Fruit fly (Drosophila melanogaster) whole organism, embryonic: ENCODE data around the gene Oatp26F.

Experiments used
- Abd-B ChIP-seq: fragments of 200-800 bp; sonication (Bioruptor generic); optimal IDR thresholded peaks from 2 replicates; lab custom pipeline; 2018; ENCODE audit warnings: missing biosample characterization, mild to moderate bottlenecking, missing genetic modification characterization, moderate library complexity
- CG10147 ChIP-seq: fragments of 200-800 bp; sonication (Bioruptor generic); optimal IDR thresholded peaks from 2 replicates; lab custom pipeline; 2019; ENCODE audit warnings: missing biosample characterization, mild to moderate bottlenecking, missing genetic modification characterization, moderate library complexity
- CG10565 ChIP-seq: fragments of 200-800 bp; sonication (Bioruptor generic); optimal IDR thresholded peaks from 3 replicates; lab custom pipeline; 2016; ENCODE audit warnings: missing biosample characterization, mild to moderate bottlenecking, missing genetic modification characterization
- CG16813 ChIP-seq: fragments of 200-800 bp; sonication (Bioruptor generic); IDR thresholded peaks from 3 replicates; pipeline ENCODE4 v1.3.6; 2022; ENCODE audit warnings: missing biosample characterization, missing genetic modification characterization; ENCODE audit not compliant: partially characterized antibody
- CG17612 ChIP-seq: fragments of 200-800 bp; sonication (Bioruptor generic); IDR thresholded peaks from 2 replicates; pipeline ENCODE4 v1.3.6; 2022; ENCODE audit warnings: missing biosample characterization, missing genetic modification characterization
- CG17829 ChIP-seq: fragments of 200-800 bp; optimal IDR thresholded peaks from 2 replicates; lab custom pipeline; 2019; ENCODE audit warnings: missing biosample characterization, mild to moderate bottlenecking, missing genetic modification characterization, moderate library complexity
- CG17912 ChIP-seq: fragments of 200-800 bp; sonication (Bioruptor generic); optimal IDR thresholded peaks from 2 replicates; lab custom pipeline; 2018; ENCODE audit warnings: missing biosample characterization, mild to moderate bottlenecking, missing genetic modification characterization
- CG18262 ChIP-seq: fragments of 200-800 bp; optimal IDR thresholded peaks from 3 replicates; lab custom pipeline; 2019; ENCODE audit warnings: missing biosample characterization, mild to moderate bottlenecking, missing genetic modification characterization, moderate library complexity
- CG31365 ChIP-seq: fragments of 200-800 bp; sonication (Bioruptor generic); optimal IDR thresholded peaks from 2 replicates; lab custom pipeline; 2018; ENCODE audit warnings: missing biosample characterization, mild to moderate bottlenecking, missing genetic modification characterization
- CG3407 ChIP-seq: fragments of 200-800 bp; sonication (Bioruptor generic); optimal IDR thresholded peaks from 2 replicates; lab custom pipeline; 2018; ENCODE audit warnings: missing biosample characterization, mild to moderate bottlenecking, missing genetic modification characterization
- CG4360 ChIP-seq: fragments of 200-800 bp; sonication (Bioruptor generic); IDR thresholded peaks from 2 replicates; pipeline ENCODE4 v1.3.6; 2022; ENCODE audit warnings: missing biosample characterization, missing genetic modification characterization
- CG6254 ChIP-seq: fragments of 200-800 bp; sonication (Bioruptor generic); optimal IDR thresholded peaks from 3 replicates; lab custom pipeline; 2017; ENCODE audit warnings: mild to moderate bottlenecking, missing biosample characterization, missing genetic modification reagents, missing genetic modification characterization
- CG6272 ChIP-seq: fragments of 200-800 bp; sonication (Bioruptor generic); IDR thresholded peaks from 2 replicates; pipeline ENCODE4 v1.3.6; 2022; ENCODE audit warnings: missing biosample characterization, missing genetic modification characterization
- CG6683 ChIP-seq: fragments of 200-800 bp; sonication (Bioruptor generic); optimal IDR thresholded peaks from 2 replicates; lab custom pipeline; 2017; ENCODE audit warnings: missing biosample characterization, mild to moderate bottlenecking, missing genetic modification characterization, missing genetic modification reagents
- CG6765 ChIP-seq: fragments of 200-800 bp; sonication (Bioruptor generic); optimal IDR thresholded peaks from 3 replicates; lab custom pipeline; 2017; ENCODE audit warnings: missing biosample characterization, mild to moderate bottlenecking, missing genetic modification characterization
- CG6813 ChIP-seq: fragments of 200-800 bp; sonication (Bioruptor generic); optimal IDR thresholded peaks from 2 replicates; lab custom pipeline; 2017; ENCODE audit warnings: missing biosample characterization, missing genetic modification characterization, mild to moderate bottlenecking, moderate library complexity, missing genetic modification reagents
- CG8478 ChIP-seq: fragments of >200 bp; optimal IDR thresholded peaks from 2 replicates; lab custom pipeline; 2018
- CG9437 ChIP-seq: fragments of 200-800 bp; sonication (Bioruptor generic); optimal IDR thresholded peaks from 2 replicates; lab custom pipeline; 2018; ENCODE audit warnings: missing biosample characterization, mild to moderate bottlenecking, missing genetic modification characterization
- CG9797 ChIP-seq: fragments of 200-800 bp; sonication (Bioruptor generic); optimal IDR thresholded peaks from 3 replicates; lab custom pipeline; 2018; ENCODE audit warnings: missing biosample characterization, mild to moderate bottlenecking, missing genetic modification characterization
- CHES-1-like ChIP-seq: fragments of 200-800 bp; sonication (Bioruptor generic); optimal IDR thresholded peaks from 2 replicates; lab custom pipeline; 2016; ENCODE audit warnings: missing biosample characterization, missing genetic modification characterization
- D ChIP-seq, 2 experiments: fragments of 200-800 bp in 1 of 2; fragments of >200 bp in 1 of 2; sonication (Bioruptor generic) in 1 of 2; optimal IDR thresholded peaks; 2 replicates in 1 of 2; 3 replicates in 1 of 2; lab custom pipeline; 2017; ENCODE audit warnings: mild to moderate bottlenecking in 1 of 2, missing biosample characterization in 1 of 2, missing genetic modification characterization in 1 of 2, missing genetic modification reagents in 1 of 2
- Deaf1 ChIP-seq: fragments of 200-800 bp; optimal IDR thresholded peaks from 3 replicates; lab custom pipeline; 2019; ENCODE audit warnings: missing biosample characterization, mild to moderate bottlenecking, missing genetic modification characterization, moderate library complexity
- Doc2 ChIP-seq: fragments of 200-800 bp; sonication (Bioruptor generic); IDR thresholded peaks from 2 replicates; pipeline ENCODE4 v1.3.6; 2022; ENCODE audit warnings: missing biosample characterization, missing genetic modification characterization
- Kr ChIP-seq: fragments of 200-800 bp; sonication (Bioruptor generic); optimal IDR thresholded peaks from 2 replicates; lab custom pipeline; 2017; ENCODE audit warnings: missing biosample characterization, mild to moderate bottlenecking, missing genetic modification characterization
- MESR4 ChIP-seq: fragments of 200-800 bp; sonication (Bioruptor generic); optimal IDR thresholded peaks from 2 replicates; lab custom pipeline; 2018; ENCODE audit warnings: missing biosample characterization, mild to moderate bottlenecking, missing genetic modification characterization, moderate library complexity
- NK7.1 ChIP-seq: fragments of 200-800 bp; sonication (Bioruptor generic); optimal IDR thresholded peaks from 3 replicates; lab custom pipeline; 2016; ENCODE audit warnings: missing biosample characterization, missing genetic modification characterization
- Nf-YB ChIP-seq: fragments of 200-800 bp; sonication (Bioruptor generic); optimal IDR thresholded peaks from 3 replicates; lab custom pipeline; 2019; ENCODE audit warnings: missing biosample characterization, mild to moderate bottlenecking, missing genetic modification characterization, moderate library complexity
- Ravus ChIP-seq: fragments of 200-800 bp; sonication (Bioruptor generic); IDR thresholded peaks from 2 replicates; pipeline ENCODE4 v1.3.6; 2022; ENCODE audit warnings: missing biosample characterization, missing genetic modification characterization
- Vsx1 ChIP-seq: fragments of 200-800 bp; sonication (Bioruptor generic); optimal IDR thresholded peaks from 2 replicates; lab custom pipeline; 2017; ENCODE audit warnings: missing biosample characterization, mild to moderate bottlenecking, missing genetic modification characterization, missing genetic modification reagents
- ac ChIP-seq: fragments of 200-800 bp; sonication (Bioruptor generic); optimal IDR thresholded peaks from 3 replicates; lab custom pipeline; 2017; ENCODE audit warnings: missing biosample characterization, mild to moderate bottlenecking, missing genetic modification characterization
- cato ChIP-seq: fragments of 200-800 bp; sonication (Bioruptor generic); optimal IDR thresholded peaks from 2 replicates; lab custom pipeline; 2016; ENCODE audit warnings: missing biosample characterization, missing genetic modification characterization, borderline replicate concordance
- dmrt11E ChIP-seq: fragments of 200-800 bp; sonication (Bioruptor generic); optimal IDR thresholded peaks from 3 replicates; lab custom pipeline; 2018; ENCODE audit warnings: missing biosample characterization, mild to moderate bottlenecking, missing genetic modification characterization, moderate library complexity
- esg ChIP-seq: fragments of 200-800 bp; sonication (Bioruptor generic); conservative IDR thresholded peaks from 2 replicates; pipeline ENCODE4 v1.3.6; 2022; ENCODE audit warnings: missing biosample characterization, missing genetic modification characterization
- eve ChIP-seq, 2 experiments: fragments of >200 bp; optimal IDR thresholded peaks; 2 replicates each; lab custom pipeline; 2017; ENCODE audit warnings: missing biosample characterization in 2 of 2, missing genetic modification characterization in 2 of 2
- gce ChIP-seq: fragments of 200-800 bp; sonication (Bioruptor generic); IDR thresholded peaks from 3 replicates; pipeline ENCODE4 v1.3.6; 2022; ENCODE audit warnings: missing biosample characterization, missing genetic modification characterization
- her ChIP-seq: fragments of 200-800 bp; sonication (Bioruptor generic); optimal IDR thresholded peaks from 2 replicates; lab custom pipeline; 2016; ENCODE audit warnings: missing biosample characterization, missing genetic modification characterization
- hth ChIP-seq: fragments of >200 bp; optimal IDR thresholded peaks from 2 replicates; lab custom pipeline; 2017; ENCODE audit warnings: inconsistent platforms
- insv ChIP-seq, 2 experiments: fragments of 200-800 bp; sonication (Bioruptor generic); optimal IDR thresholded peaks; 3 replicates each; lab custom pipeline; 2016 to 2018; ENCODE audit warnings: missing biosample characterization in 2 of 2, missing genetic modification characterization in 2 of 2
- jing ChIP-seq: fragments of 200-800 bp; sonication (Bioruptor generic); optimal IDR thresholded peaks from 2 replicates; lab custom pipeline; 2018; ENCODE audit warnings: missing biosample characterization, mild to moderate bottlenecking, missing genetic modification characterization
- maf-S ChIP-seq: fragments of 200-800 bp; sonication (Bioruptor generic); optimal IDR thresholded peaks from 2 replicates; lab custom pipeline; 2016; ENCODE audit warnings: missing biosample characterization, missing genetic modification characterization
- p53 ChIP-seq: fragments of 200-800 bp; sonication (Bioruptor generic); optimal IDR thresholded peaks from 2 replicates; lab custom pipeline; 2016; ENCODE audit warnings: missing biosample characterization, missing genetic modification characterization
- phol ChIP-seq: fragments of 200-800 bp; sonication (Bioruptor generic); optimal IDR thresholded peaks from 3 replicates; lab custom pipeline; 2018; ENCODE audit warnings: missing biosample characterization, mild to moderate bottlenecking, missing genetic modification characterization, moderate library complexity
- pros ChIP-seq: fragments of 200-800 bp; sonication (Bioruptor generic); optimal IDR thresholded peaks from 3 replicates; lab custom pipeline; 2019; ENCODE audit warnings: missing biosample characterization, mild to moderate bottlenecking, missing genetic modification characterization, moderate library complexity
- run ChIP-seq: fragments of 200-800 bp; sonication (Bioruptor generic); optimal IDR thresholded peaks from 3 replicates; lab custom pipeline; 2018; ENCODE audit warnings: missing biosample characterization, mild to moderate bottlenecking, missing genetic modification characterization
- scrt ChIP-seq: fragments of 200-800 bp; sonication (Bioruptor generic); optimal IDR thresholded peaks from 2 replicates; lab custom pipeline; 2018; ENCODE audit warnings: missing biosample characterization, mild to moderate bottlenecking, missing genetic modification characterization, moderate library complexity
- ssp ChIP-seq: fragments of 200-800 bp; sonication (Bioruptor generic); IDR thresholded peaks from 2 replicates; pipeline ENCODE4 v1.3.6; 2022; ENCODE audit warnings: missing biosample characterization, missing genetic modification characterization
- stwl ChIP-seq: fragments of 200-800 bp; sonication (Bioruptor generic); optimal IDR thresholded peaks from 3 replicates; lab custom pipeline; 2018; ENCODE audit warnings: missing biosample characterization, mild to moderate bottlenecking, missing genetic modification characterization, moderate library complexity
- twi ChIP-seq: fragments of 200-800 bp; optimal IDR thresholded peaks from 2 replicates; lab custom pipeline; 2019; ENCODE audit warnings: missing biosample characterization, mild to moderate bottlenecking, missing genetic modification characterization, moderate library complexity
- wor ChIP-seq: fragments of 200-800 bp; sonication (Bioruptor generic); IDR thresholded peaks from 2 replicates; pipeline ENCODE4 v1.3.6; 2022; ENCODE audit warnings: missing biosample characterization, missing genetic modification characterization

The Oatp26F gene

dm6 chr2L:6647103-6647711 lies 15.0 kb upstream of the Oatp26F start (continued):
- TF ChIP-seq hth (no peak), CG6254 (GFP tag; lab: Kevin White, UChicago) (peak; percentile 98), CG31365 (peak; percentile 91), CG6765 (GFP tag; lab: Kevin White, UChicago) (peak; percentile 97), p53 (GFP tag; lab: Kevin White, UChicago) (peak; percentile 95), twi (tag; lab: Kevin White, UChicago) (peak; percentile 95), Nf-YB (peak; percentile 90), run (tag; lab: Kevin White, UChicago) (peak; percentile 98), scrt (GFP tag; lab: Kevin White, UChicago) (peak; percentile 89), MESR4 (peak; percentile 90), CG3407 (GFP tag; lab: Kevin White, UChicago) (peak; percentile 97), esg (GFP tag; lab: Robert Waterston, UW) (peak; percentile 96), CG17612 (GFP tag; lab: Robert Waterston, UW) (peak; percentile 93), cato (GFP tag; lab: Kevin White, UChicago) (peak; percentile 98), CG4360 (peak; percentile 80), insv (GFP tag; optimal IDR thresholded peaks at IDR 0.05; lab: Kevin White, UChicago) (peak; percentile 66 to 78), ssp (GFP tag; lab: Robert Waterston, UW) (peak; percentile 87), Deaf1 (tag; lab: Kevin White, UChicago) (peak; percentile 85), CG10565 (GFP tag; lab: Kevin White, UChicago) (peak; percentile 95), CG9437 (GFP tag; lab: Kevin White, UChicago) (peak; percentile 95), wor (GFP tag; lab: Robert Waterston, UW) (peak; percentile 96), pros (GFP tag; lab: Kevin White, UChicago) (peak; percentile 89), dmrt11E (tag; lab: Kevin White, UChicago) (peak; percentile 97), CG17912 (GFP tag; lab: Kevin White, UChicago) (peak; percentile 97), jing (GFP tag; lab: Kevin White, UChicago) (peak; percentile 98), Doc2 (no peak; the same call in 1 of the 2 replicates), gce (GFP tag; lab: Robert Waterston, UW) (peak; percentile 97), CG10147 (peak; percentile 95), CHES-1-like (GFP tag; lab: Kevin White, UChicago) (peak; percentile 99), eve (GFP tag; optimal IDR thresholded peaks at IDR 0.05; lab: Kevin White, UChicago) (peak in 1 of 2 experiments; percentile 99), CG8478 (no peak), Vsx1 (peak; percentile 97), maf-S (GFP tag; lab: Kevin White, UChicago) (peak; percentile 98), CG6813 (GFP tag; lab: Kevin White, UChicago) (peak; percentile 98), Kr (peak; percentile 98), Abd-B (peak; percentile 97), NK7.1 (GFP tag; lab: Kevin White, UChicago) (peak; percentile 98), her (GFP tag; lab: Kevin White, UChicago) (peak; percentile 97), CG18262 (peak; percentile 99), CG17829 (tag; lab: Kevin White, UChicago) (peak; percentile 99), CG6272 (GFP tag; lab: Robert Waterston, UW) (peak; percentile 93), phol (tag; lab: Kevin White, UChicago) (peak; percentile 98), ac (peak; percentile 98), CG9797 (GFP tag; lab: Kevin White, UChicago) (peak; percentile 62), stwl (peak; percentile 66), CG6683 (GFP tag; lab: Kevin White, UChicago) (peak; percentile 94), D (optimal IDR thresholded peaks at IDR 0.05; lab: Kevin White, UChicago) (no peak), D (GFP tag; optimal IDR thresholded peaks at IDR 0.05; lab: Kevin White, UChicago) (peak; percentile 99), CG16813 (GFP tag; lab: Robert Waterston, UW) (peak; percentile 47; the same call in 1 of the 3 replicates), Ravus (GFP tag; lab: Robert Waterston, UW) (peak; percentile 91)
